Worm (Caenorhabditis elegans): ENCODE data around the gene pho-4.

The pho-4 gene

DNA sequence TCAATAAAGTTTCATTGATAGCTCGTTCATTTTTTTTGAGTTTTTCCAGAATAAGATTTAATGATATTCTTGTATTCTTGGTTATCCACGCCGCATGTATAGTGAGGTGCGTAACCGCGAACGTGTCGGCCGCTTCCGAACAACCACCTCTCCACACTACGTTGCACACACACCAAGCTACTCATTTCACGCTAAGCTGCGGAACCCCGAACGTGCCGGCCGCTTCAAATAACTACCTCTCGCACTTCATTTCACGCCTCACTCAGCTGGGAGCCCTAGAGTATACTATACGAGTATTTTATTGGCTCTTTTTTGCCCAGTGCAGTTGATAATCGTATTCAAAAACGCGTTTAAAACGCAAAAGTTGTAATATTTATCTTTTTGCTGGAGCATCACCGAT is 38.1 kb downstream of the pho-4 start:
- TF ChIP-seq F26F4.8 (GFP tag; conservative IDR thresholded peaks at IDR 0.05): 0 out of 2 replicates have a peak, but pooled peaks have one; percentile 53
- peak; percentile 63 for TF ChIP-seq snpc-4 (tag; optimal IDR thresholded peaks at IDR 0.05)
- TF ChIP-seq T26A8.4 (GFP tag; IDR thresholded peaks at IDR 0.05): peak; percentile 36; the same call in 1 of the 2 replicates

DNA sequence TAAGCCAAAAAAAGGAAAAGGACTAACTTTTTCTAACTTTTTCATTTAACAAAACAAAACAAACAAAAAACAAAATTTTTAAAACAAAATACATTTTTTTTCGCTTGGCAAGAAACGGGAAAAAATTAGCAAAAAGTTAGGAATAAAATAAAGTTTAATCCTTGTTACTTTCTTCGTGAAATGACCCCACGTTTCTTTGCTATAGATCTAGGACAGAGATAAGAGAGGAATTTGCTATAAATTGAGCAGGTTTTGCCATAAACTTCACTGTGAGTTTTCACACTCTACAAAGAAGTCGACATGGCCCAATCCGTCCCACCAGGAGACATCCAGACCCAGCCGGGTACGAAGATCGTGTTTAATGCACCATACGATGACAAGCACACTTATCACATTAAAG is 38.8 kb downstream of the pho-4 start, which contains the start of gene msp-50:
Gene msp-50 (plus strand): TSS at position 301 of the 400 bp plus-strand sequence.
- no peak for TF ChIP-seq dmd-8 (GFP tag; IDR thresholded peaks at IDR 0.05)
- no peak for TF ChIP-seq nhr-41 (GFP tag; IDR thresholded peaks at IDR 0.05)
- no peak for TF ChIP-seq ctbp-1 (GFP tag; IDR thresholded peaks at IDR 0.05)
- no peak for TF ChIP-seq ceh-32 (tag; optimal IDR thresholded peaks at IDR 0.05; ENCODE audit: poor library complexity)
- no peak for TF ChIP-seq mes-2 (tag; optimal IDR thresholded peaks at IDR 0.05; ENCODE audit: poor library complexity, severe bottlenecking)
- TF ChIP-seq skn-1 (tag; optimal IDR thresholded peaks at IDR 0.05): no peak
- TF ChIP-seq hif-1 (tag; optimal IDR thresholded peaks at IDR 0.05): no peak
- TF ChIP-seq mdl-1 (tag; optimal IDR thresholded peaks at IDR 0.05): no peak
- no peak for TF ChIP-seq nhr-6 (tag; optimal IDR thresholded peaks at IDR 0.05)
- no peak for TF ChIP-seq nhr-10 (tag; optimal IDR thresholded peaks at IDR 0.05)
- no peak for TF ChIP-seq dmd-9 (GFP tag; IDR thresholded peaks at IDR 0.05)
- TF ChIP-seq hlh-30 (tag; optimal IDR thresholded peaks at IDR 0.05; ENCODE audit: insufficient read depth): no peak
- TF ChIP-seq aly-2 (tag; optimal IDR thresholded peaks at IDR 0.05): no peak
- no peak for TF ChIP-seq madf-5 (GFP tag; IDR thresholded peaks at IDR 0.05)

DNA sequence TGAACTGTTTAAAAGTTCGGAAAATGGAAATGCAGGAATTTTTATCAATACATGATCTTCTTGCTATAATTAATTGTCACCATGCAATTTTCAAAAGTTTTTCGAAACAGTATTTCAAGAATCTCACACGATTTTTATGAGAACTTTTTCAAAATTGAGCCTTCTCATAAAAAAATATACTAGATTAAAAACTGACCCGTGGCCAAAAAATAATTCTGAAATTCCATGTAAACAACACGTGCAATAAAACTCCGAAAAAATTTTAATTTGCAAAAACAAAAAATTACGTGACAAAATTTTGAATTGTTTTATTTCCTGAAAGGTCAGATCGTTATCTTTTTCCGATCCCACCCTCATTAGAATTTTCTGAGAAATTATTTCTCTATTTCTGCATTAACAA is 42.8 kb downstream of the pho-4 start, which contains the start of gene C34F11.5:
Gene C34F11.5 (plus strand): TSS at position 301 of the 400 bp plus-strand sequence.
- TF ChIP-seq attf-4 (tag; optimal IDR thresholded peaks at IDR 0.05) (no peak), daf-8 (GFP tag; IDR thresholded peaks at IDR 0.05) (no peak), ceh-82 (tag; optimal IDR thresholded peaks at IDR 0.05) (no peak), Y105C5A.15 (GFP tag; IDR thresholded peaks at IDR 0.05) (no peak), aha-1 (tag) (no peak), F37D6.2 (tag; optimal IDR thresholded peaks at IDR 0.05) (no peak), ceh-62 (tag; optimal IDR thresholded peaks at IDR 0.05) (no peak), ama-1 (optimal IDR thresholded peaks at IDR 0.05) (no peak), vab-7 (GFP tag; IDR thresholded peaks at IDR 0.05) (no peak), lin-15B (tag; optimal IDR thresholded peaks at IDR 0.05) (no peak), ZK337.2 (GFP tag; IDR thresholded peaks at IDR 0.05) (no peak), zfp-3 (GFP tag; conservative IDR thresholded peaks at IDR 0.05) (no peak), spr-1 (tag; optimal IDR thresholded peaks at IDR 0.05) (no peak), F49E8.2 (tag; optimal IDR thresholded peaks at IDR 0.05; ENCODE audit: borderline replicate concordance) (no peak)

DNA sequence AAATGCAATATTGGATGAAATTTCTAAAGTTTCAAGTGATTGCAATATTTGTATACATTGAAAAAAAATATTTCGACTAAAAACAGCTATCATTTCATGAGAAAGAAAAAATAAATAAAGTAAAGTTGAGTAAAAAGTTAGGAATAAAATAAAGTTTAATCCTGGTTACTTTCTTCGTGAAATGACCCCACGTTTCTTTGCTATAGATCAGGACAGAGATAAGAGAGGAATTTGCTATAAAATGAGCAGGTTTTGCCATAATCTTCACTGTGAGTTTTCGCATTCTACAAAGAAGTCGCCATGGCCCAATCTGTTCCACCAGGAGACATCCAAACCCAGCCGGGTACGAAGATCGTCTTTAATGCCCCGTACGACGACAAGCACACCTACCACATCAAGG is 44.2 kb downstream of the pho-4 start, which contains the start of gene msp-49:
Gene msp-49 (plus strand): TSS at position 301 of the 400 bp plus-strand sequence.
- TF ChIP-seq dve-1 (tag; optimal IDR thresholded peaks at IDR 0.05; ENCODE audit: insufficient read depth) (no peak), nhr-25 (tag; optimal IDR thresholded peaks at IDR 0.05; ENCODE audit: borderline replicate concordance, insufficient read depth) (no peak), ceh-62 (tag; optimal IDR thresholded peaks at IDR 0.05) (no peak), mdl-1 (tag; optimal IDR thresholded peaks at IDR 0.05) (no peak), fos-1 (tag; optimal IDR thresholded peaks at IDR 0.05) (no peak), mes-2 (tag; optimal IDR thresholded peaks at IDR 0.05; ENCODE audit: poor library complexity, severe bottlenecking) (no peak), nhr-28 (tag; optimal IDR thresholded peaks at IDR 0.05) (no peak), attf-4 (tag; optimal IDR thresholded peaks at IDR 0.05) (no peak), Y105C5A.15 (GFP tag; IDR thresholded peaks at IDR 0.05) (no peak), cey-2 (tag; optimal IDR thresholded peaks at IDR 0.05; ENCODE audit: borderline replicate concordance, insufficient read depth) (no peak), zfp-2 (tag; optimal IDR thresholded peaks at IDR 0.05) (no peak), ces-1 (GFP tag; optimal IDR thresholded peaks at IDR 0.05) (no peak), nhr-237 (tag; optimal IDR thresholded peaks at IDR 0.05) (no peak), hlh-11 (tag; optimal IDR thresholded peaks at IDR 0.05) (no peak), madf-9 (GFP tag; conservative IDR thresholded peaks at IDR 0.05) (no peak), ceh-32 (tag; optimal IDR thresholded peaks at IDR 0.05; ENCODE audit: poor library complexity) (no peak), vab-7 (GFP tag; IDR thresholded peaks at IDR 0.05) (no peak), dmd-6 (GFP tag; IDR thresholded peaks at IDR 0.05) (no peak), aly-2 (tag; optimal IDR thresholded peaks at IDR 0.05) (no peak)
